Worm (Caenorhabditis elegans) whole organism, young adult: Measurements from ENCODE around the gene nlp-28.

Experiments
- B0019.2 ChIP-seq: fragments of 200-800 bp; sonication (Bioruptor generic); conservative IDR thresholded peaks from 2 replicates; pipeline ENCODE4 v1.3.6; 2022; ENCODE audit warnings: missing genetic modification reagents, missing genetic modification characterization, missing compliant biosample characterization
- F33H1.4 ChIP-seq: fragments of 200-800 bp; sonication (Bioruptor generic); IDR thresholded peaks from 2 replicates; pipeline ENCODE4 v1.3.6; 2022; ENCODE audit warnings: missing genetic modification reagents, missing genetic modification characterization, missing compliant biosample characterization
- F39B2.1 ChIP-seq: fragments of 200-800 bp; sonication (Bioruptor generic); IDR thresholded peaks from 2 replicates; pipeline ENCODE4 v1.3.6; 2022; ENCODE audit warnings: missing genetic modification reagents, missing genetic modification characterization, missing compliant biosample characterization
- F52B5.7 ChIP-seq: sonication (generic microtip); optimal IDR thresholded peaks from 2 replicates; lab custom pipeline; 2016; ENCODE audit warnings: mild to moderate bottlenecking, missing genetic modification characterization, missing compliant biosample characterization
- F57C9.4 ChIP-seq: sonication (generic microtip); optimal IDR thresholded peaks from 2 replicates; lab custom pipeline; 2017; ENCODE audit warnings: mild to moderate bottlenecking, missing genetic modification characterization, missing compliant biosample characterization
- K12H6.12 ChIP-seq: fragments of 200-800 bp; sonication (Bioruptor generic); optimal IDR thresholded peaks from 2 replicates; lab custom pipeline; 2018; ENCODE audit warnings: mild to moderate bottlenecking, missing genetic modification characterization, missing compliant biosample characterization
- Y53F4B.3 ChIP-seq: fragments of 200-800 bp; sonication (Bioruptor generic); IDR thresholded peaks from 2 replicates; pipeline ENCODE4 v1.3.6; 2022; ENCODE audit warnings: missing genetic modification reagents, missing genetic modification characterization, missing compliant biosample characterization
- athp-1 ChIP-seq: sonication (generic microtip); optimal IDR thresholded peaks from 2 replicates; lab custom pipeline; 2017; ENCODE audit warnings: mild to moderate bottlenecking, missing genetic modification characterization, missing compliant biosample characterization
- cebp-1 ChIP-seq, 2 experiments: fragments of 200-800 bp in 1 of 2; sonication (Bioruptor generic) in 1 of 2; sonication (generic microtip) in 1 of 2; IDR thresholded peaks in 1 of 2; optimal IDR thresholded peaks in 1 of 2; 2 replicates each; pipeline versions ENCODE4 v1.3.6 to Lab custom; 2017 to 2022; ENCODE audit warnings: missing compliant biosample characterization in 2 of 2, missing genetic modification characterization in 2 of 2, mild to moderate bottlenecking in 1 of 2, missing genetic modification reagents in 1 of 2, moderate library complexity in 1 of 2
- ceh-100 ChIP-seq: fragments of 200-800 bp; sonication (Bioruptor generic); IDR thresholded peaks from 2 replicates; pipeline ENCODE4 v1.3.6; 2022; ENCODE audit warnings: missing genetic modification reagents, missing genetic modification characterization, missing compliant biosample characterization
- ceh-91 ChIP-seq: fragments of 200-800 bp; sonication (Bioruptor generic); IDR thresholded peaks from 2 replicates; pipeline ENCODE4 v1.3.6; 2022; ENCODE audit warnings: missing genetic modification reagents, missing genetic modification characterization, missing compliant biosample characterization
- dox-1 ChIP-seq: fragments of 200-800 bp; sonication (Bioruptor generic); IDR thresholded peaks from 2 replicates; pipeline ENCODE4 v1.3.6; 2022; ENCODE audit warnings: missing genetic modification reagents, missing genetic modification characterization, missing compliant biosample characterization
- egl-18 ChIP-seq: fragments of 200-800 bp; sonication (Bioruptor generic); IDR thresholded peaks from 2 replicates; pipeline ENCODE4 v1.3.6; 2022; ENCODE audit warnings: missing genetic modification reagents, missing genetic modification characterization, missing compliant biosample characterization
- egl-44 ChIP-seq: fragments of 200-800 bp; sonication (Bioruptor generic); IDR thresholded peaks from 2 replicates; pipeline ENCODE4 v1.3.6; 2022; ENCODE audit warnings: missing genetic modification reagents, missing genetic modification characterization, missing compliant biosample characterization
- egrh-3 ChIP-seq: fragments of 200-800 bp; sonication (Bioruptor generic); IDR thresholded peaks from 2 replicates; pipeline ENCODE4 v1.3.6; 2022; ENCODE audit warnings: missing genetic modification reagents, missing genetic modification characterization, missing compliant biosample characterization
- him-1 ChIP-seq: sonication (generic microtip); optimal IDR thresholded peaks from 2 replicates; lab custom pipeline; 2016; ENCODE audit warnings: missing genotype, missing genetic modification reagents, missing genetic modification characterization, missing compliant biosample characterization
- hlh-26 ChIP-seq: fragments of 200-800 bp; sonication (Bioruptor generic); conservative IDR thresholded peaks from 2 replicates; pipeline ENCODE4 v1.3.6; 2022; ENCODE audit warnings: missing genetic modification reagents, missing genetic modification characterization, missing compliant biosample characterization
- hmg-20 ChIP-seq: fragments of 200-800 bp; sonication (Bioruptor generic); IDR thresholded peaks from 2 replicates; pipeline ENCODE4 v1.3.6; 2022; ENCODE audit warnings: missing genetic modification reagents, missing genetic modification characterization, missing compliant biosample characterization
- hrde-1 ChIP-seq: sonication (generic microtip); optimal IDR thresholded peaks from 2 replicates; lab custom pipeline; 2016; ENCODE audit warnings: missing genetic modification characterization, mild to moderate bottlenecking, missing compliant biosample characterization, moderate library complexity, missing genotype, missing genetic modification reagents, borderline replicate concordance
- lin-40 ChIP-seq: sonication (generic microtip); optimal IDR thresholded peaks from 2 replicates; lab custom pipeline; 2016; ENCODE audit warnings: missing genetic modification characterization, mild to moderate bottlenecking, missing compliant biosample characterization, missing genotype, missing genetic modification reagents
- lin-54 ChIP-seq: fragments of 200-800 bp; sonication (Bioruptor generic); optimal IDR thresholded peaks from 2 replicates; lab custom pipeline; 2018; ENCODE audit warnings: mild to moderate bottlenecking, missing genetic modification characterization, missing compliant biosample characterization
- lsl-1 ChIP-seq: fragments of 200-800 bp; sonication (Bioruptor generic); optimal IDR thresholded peaks from 2 replicates; lab custom pipeline; 2018; ENCODE audit warnings: mild to moderate bottlenecking, missing genetic modification characterization, moderate library complexity, missing compliant biosample characterization
- lsy-27 ChIP-seq: sonication (generic microtip); optimal IDR thresholded peaks from 2 replicates; lab custom pipeline; 2017; ENCODE audit warnings: missing genetic modification characterization, mild to moderate bottlenecking, missing compliant biosample characterization, antibody characterized with exemption, missing genotype, borderline replicate concordance; ENCODE audit not compliant: insufficient read depth
- nfya-2 ChIP-seq: fragments of 200-800 bp; sonication (Bioruptor generic); IDR thresholded peaks from 2 replicates; pipeline ENCODE4 v1.3.6; 2022; ENCODE audit warnings: missing genetic modification reagents, missing genetic modification characterization, missing compliant biosample characterization
- nhr-27 ChIP-seq: fragments of 200-800 bp; sonication (Bioruptor generic); optimal IDR thresholded peaks from 2 replicates; lab custom pipeline; 2018; ENCODE audit warnings: mild to moderate bottlenecking, missing genetic modification characterization, moderate library complexity, missing compliant biosample characterization
- pbrm-1 ChIP-seq: fragments of 200-800 bp; sonication (Bioruptor generic); IDR thresholded peaks from 2 replicates; pipeline ENCODE4 v1.3.6; 2022; ENCODE audit warnings: missing genetic modification reagents, missing genetic modification characterization, missing compliant biosample characterization
- rcor-1 ChIP-seq: fragments of 200-800 bp; sonication (Bioruptor generic); IDR thresholded peaks from 2 replicates; pipeline ENCODE4 v1.3.6; 2022; ENCODE audit warnings: missing genetic modification reagents, missing genetic modification characterization, missing compliant biosample characterization
- rec-8 ChIP-seq, 2 experiments: sonication (generic microtip); optimal IDR thresholded peaks; 2 replicates each; lab custom pipeline; 2016; ENCODE audit warnings: mild to moderate bottlenecking in 2 of 2, missing genetic modification characterization in 2 of 2, missing genetic modification reagents in 2 of 2, missing genotype in 2 of 2, missing biosample characterization in 1 of 2, missing compliant biosample characterization in 1 of 2, moderate library complexity in 1 of 2
- repo-1 ChIP-seq: sonication (generic microtip); optimal IDR thresholded peaks from 2 replicates; lab custom pipeline; 2017; ENCODE audit warnings: mild to moderate bottlenecking, missing genetic modification characterization, missing compliant biosample characterization
- tbp1 ChIP-seq: fragments of 200-800 bp; sonication (Bioruptor generic); optimal IDR thresholded peaks from 2 replicates; lab custom pipeline; 2018; ENCODE audit warnings: mild to moderate bottlenecking, missing genetic modification characterization, missing compliant biosample characterization
- tbx-9 ChIP-seq: sonication (generic microtip); optimal IDR thresholded peaks from 2 replicates; lab custom pipeline; 2016; ENCODE audit warnings: borderline replicate concordance, missing genetic modification characterization, inconsistent platforms, missing compliant biosample characterization
- tlf-1 ChIP-seq: fragments of 200-800 bp; sonication (Bioruptor generic); optimal IDR thresholded peaks from 2 replicates; lab custom pipeline; 2018; ENCODE audit warnings: mild to moderate bottlenecking, missing genetic modification characterization, missing compliant biosample characterization
- unc-62 ChIP-seq: fragments of 150-350 bp; optimal IDR thresholded peaks from 2 replicates; lab custom pipeline; 2014; ENCODE audit warnings: missing biosample characterization, missing genetic modification reagents, missing genetic modification characterization
- xnd-1 ChIP-seq: sonication (generic microtip); optimal IDR thresholded peaks from 2 replicates; lab custom pipeline; 2016; ENCODE audit warnings: missing genotype, missing genetic modification reagents, missing genetic modification characterization, missing compliant biosample characterization
- zfh-2 ChIP-seq: fragments of 200-800 bp; sonication (Bioruptor generic); conservative IDR thresholded peaks from 2 replicates; pipeline ENCODE4 v1.3.6; 2022; ENCODE audit warnings: missing genetic modification reagents, missing genetic modification characterization, missing compliant biosample characterization
- ztf-22 ChIP-seq: fragments of 200-800 bp; sonication (Bioruptor generic); optimal IDR thresholded peaks from 2 replicates; lab custom pipeline; 2018; ENCODE audit warnings: mild to moderate bottlenecking, missing genetic modification characterization, moderate library complexity, missing compliant biosample characterization
- ztf-26 ChIP-seq: sonication (generic microtip); optimal IDR thresholded peaks from 2 replicates; lab custom pipeline; 2017; ENCODE audit warnings: missing genetic modification characterization, missing compliant biosample characterization
- ztf-3 ChIP-seq: fragments of 200-800 bp; sonication (Bioruptor generic); optimal IDR thresholded peaks from 2 replicates; lab custom pipeline; 2018; ENCODE audit warnings: mild to moderate bottlenecking, missing genetic modification characterization, missing compliant biosample characterization

The nlp-28 gene

ce11 chrV:4010170-4010569 is 22.5 kb downstream of the nlp-28 start, which contains the start of gene srh-4:
TSS of gene srh-4 (plus strand) at chrV:4010470.
- TF ChIP-seq pbrm-1 (GFP tag; lab: Robert Waterston, UW), result no peak
- no peak for TF ChIP-seq F39B2.1 (GFP tag; lab: Robert Waterston, UW)
- no peak for TF ChIP-seq lin-40 (tag; lab: Kevin White, UChicago)
- no peak for TF ChIP-seq F57C9.4 (tag; lab: Kevin White, UChicago)
- TF ChIP-seq tbx-9, result no peak
- no peak for TF ChIP-seq athp-1 (tag; lab: Kevin White, UChicago)
- TF ChIP-seq hrde-1, result no peak
- TF ChIP-seq rec-8 (tag; optimal IDR thresholded peaks at IDR 0.05; lab: Kevin White, UChicago), result no peak
- no peak for TF ChIP-seq K12H6.12 (tag; lab: Kevin White, UChicago)
- no peak for TF ChIP-seq repo-1 (tag; lab: Kevin White, UChicago)
- TF ChIP-seq ztf-22 (GFP tag; lab: Kevin White, UChicago), result no peak
- TF ChIP-seq hlh-26, result no peak
- TF ChIP-seq ztf-26, result no peak
- TF ChIP-seq nfya-2 (GFP tag; lab: Robert Waterston, UW), result no peak
- TF ChIP-seq lsy-27 (tag; lab: Kevin White, UChicago), result no peak
- no peak for TF ChIP-seq unc-62 (GFP tag; lab: Kevin White, UChicago)
- no peak for TF ChIP-seq lin-54
- TF ChIP-seq him-1 (tag; lab: Kevin White, UChicago), result no peak
- TF ChIP-seq egl-18 (GFP tag; lab: Robert Waterston, UW), result no peak
- TF ChIP-seq zfh-2 (GFP tag; lab: Robert Waterston, UW), result no peak

- TF ChIP-seq hmg-20 (GFP tag; lab: Robert Waterston, UW), result no peak
- no peak for TF ChIP-seq rcor-1 (GFP tag; lab: Robert Waterston, UW)
- TF ChIP-seq cebp-1 (GFP tag; IDR thresholded peaks at IDR 0.05; lab: Robert Waterston, UW), result no peak
- no peak for TF ChIP-seq cebp-1 (tag; optimal IDR thresholded peaks at IDR 0.05; lab: Kevin White, UChicago)
- no peak for TF ChIP-seq tbp1 (GFP tag; lab: Kevin White, UChicago)
- TF ChIP-seq dox-1 (GFP tag; lab: Robert Waterston, UW), result no peak
- no peak for TF ChIP-seq egl-44 (GFP tag; lab: Robert Waterston, UW)
- no peak for TF ChIP-seq F52B5.7 (tag; lab: Kevin White, UChicago)
- TF ChIP-seq pbrm-1 (GFP tag; lab: Robert Waterston, UW), result no peak
- no peak for TF ChIP-seq egl-18 (GFP tag; lab: Robert Waterston, UW)
- no peak for TF ChIP-seq ztf-3 (GFP tag; lab: Kevin White, UChicago)
- no peak for TF ChIP-seq B0019.2
- no peak for TF ChIP-seq lsl-1 (GFP tag; lab: Kevin White, UChicago)
- no peak for TF ChIP-seq F33H1.4 (GFP tag; lab: Robert Waterston, UW)
- no peak for TF ChIP-seq ceh-91 (GFP tag; lab: Robert Waterston, UW)
These were observed 29.1 kb downstream of the nlp-28 start, which contains the start of gene srw-89 for ce11 chrV:4016780-4017179. TSS of gene srw-89 (plus strand) at chrV:4017080.

- TF ChIP-seq nhr-27 (tag; lab: Kevin White, UChicago) (no peak), egrh-3 (GFP tag; lab: Robert Waterston, UW) (no peak), xnd-1 (tag; lab: Kevin White, UChicago) (no peak), tlf-1 (GFP tag; lab: Kevin White, UChicago) (no peak), ceh-100 (GFP tag; lab: Robert Waterston, UW) (no peak), zfh-2 (GFP tag; lab: Robert Waterston, UW) (no peak), lsy-27 (tag; lab: Kevin White, UChicago) (no peak), F33H1.4 (GFP tag; lab: Robert Waterston, UW) (no peak), hrde-1 (no peak), Y53F4B.3 (GFP tag; lab: Robert Waterston, UW) (no peak)
These were observed 30.9 kb downstream of the nlp-28 start for ce11 chrV:4018591-4018990.
